Fruit fly (Drosophila melanogaster) whole organism, embryonic: ENCODE data around the gene CG1575.

Experiments used
- BEAF-32 ChIP-seq: fragments of 200-800 bp; sonication (Bioruptor generic); optimal IDR thresholded peaks from 3 replicates; lab custom pipeline; 2017; ENCODE audit warnings: missing biosample characterization, missing genetic modification characterization, mild to moderate bottlenecking, moderate library complexity, missing genetic modification reagents
- CG10147 ChIP-seq: fragments of 200-800 bp; sonication (Bioruptor generic); optimal IDR thresholded peaks from 2 replicates; lab custom pipeline; 2019; ENCODE audit warnings: missing biosample characterization, mild to moderate bottlenecking, missing genetic modification characterization, moderate library complexity
- CG10209 ChIP-seq: fragments of 200-800 bp; sonication (Bioruptor generic); optimal IDR thresholded peaks from 3 replicates; lab custom pipeline; 2017; ENCODE audit warnings: missing biosample characterization, mild to moderate bottlenecking, missing genetic modification characterization, missing genetic modification reagents
- CG10431 ChIP-seq: fragments of 200-800 bp; sonication (Bioruptor generic); optimal IDR thresholded peaks from 3 replicates; lab custom pipeline; 2018; ENCODE audit warnings: missing biosample characterization, mild to moderate bottlenecking, missing genetic modification characterization
- CG11093 ChIP-seq: fragments of 200-800 bp; sonication (Bioruptor generic); IDR thresholded peaks from 3 replicates; pipeline ENCODE4 v1.3.6; 2022; ENCODE audit warnings: missing biosample characterization, missing genetic modification characterization
- CG11456 ChIP-seq: fragments of 200-800 bp; sonication (Bioruptor generic); IDR thresholded peaks from 3 replicates; pipeline ENCODE4 v1.3.6; 2022; ENCODE audit warnings: missing biosample characterization, missing genetic modification characterization
- CG14014 ChIP-seq: fragments of 200-800 bp; sonication (Bioruptor generic); IDR thresholded peaks from 2 replicates; pipeline ENCODE4 v1.3.6; 2022; ENCODE audit warnings: missing biosample characterization, missing genetic modification characterization
- CG14050 ChIP-seq: fragments of 200-800 bp; sonication (Bioruptor generic); IDR thresholded peaks from 3 replicates; pipeline ENCODE4 v1.3.6; 2022; ENCODE audit warnings: missing biosample characterization, missing genetic modification characterization
- CG15269 ChIP-seq: fragments of 200-800 bp; sonication (Bioruptor generic); optimal IDR thresholded peaks from 2 replicates; lab custom pipeline; 2018; ENCODE audit warnings: missing biosample characterization, mild to moderate bottlenecking, missing genetic modification characterization, moderate library complexity
- CG17802 ChIP-seq: fragments of 200-800 bp; sonication (Bioruptor generic); optimal IDR thresholded peaks from 2 replicates; lab custom pipeline; 2018; ENCODE audit warnings: missing biosample characterization, mild to moderate bottlenecking, missing genetic modification characterization, moderate library complexity
- CG2678 ChIP-seq: fragments of 200-800 bp; sonication (Bioruptor generic); optimal IDR thresholded peaks from 3 replicates; lab custom pipeline; 2019; ENCODE audit warnings: missing biosample characterization, mild to moderate bottlenecking, missing genetic modification characterization, moderate library complexity
- CG34422 ChIP-seq: fragments of 200-800 bp; sonication (Bioruptor generic); IDR thresholded peaks from 3 replicates; pipeline ENCODE4 v1.3.6; 2022; ENCODE audit warnings: missing biosample characterization, missing genetic modification characterization
- CG4282 ChIP-seq: fragments of 200-800 bp; sonication (Bioruptor generic); optimal IDR thresholded peaks from 2 replicates; lab custom pipeline; 2016; ENCODE audit warnings: missing biosample characterization, missing genetic modification characterization
- CG6272 ChIP-seq: fragments of 200-800 bp; sonication (Bioruptor generic); IDR thresholded peaks from 2 replicates; pipeline ENCODE4 v1.3.6; 2022; ENCODE audit warnings: missing biosample characterization, missing genetic modification characterization
- CG7745 ChIP-seq: fragments of 200-800 bp; sonication (Bioruptor generic); optimal IDR thresholded peaks from 2 replicates; lab custom pipeline; 2018; ENCODE audit warnings: missing biosample characterization, mild to moderate bottlenecking, missing genetic modification characterization, moderate library complexity
- CG9797 ChIP-seq: fragments of 200-800 bp; sonication (Bioruptor generic); optimal IDR thresholded peaks from 3 replicates; lab custom pipeline; 2018; ENCODE audit warnings: missing biosample characterization, mild to moderate bottlenecking, missing genetic modification characterization
- CoRest ChIP-seq: fragments of 200-800 bp; sonication (Bioruptor generic); optimal IDR thresholded peaks from 3 replicates; lab custom pipeline; 2018; ENCODE audit warnings: missing biosample characterization, mild to moderate bottlenecking, missing genetic modification characterization, moderate library complexity
- Doc2 ChIP-seq: fragments of 200-800 bp; sonication (Bioruptor generic); IDR thresholded peaks from 2 replicates; pipeline ENCODE4 v1.3.6; 2022; ENCODE audit warnings: missing biosample characterization, missing genetic modification characterization
- Doc3 ChIP-seq: fragments of 200-800 bp; sonication (Bioruptor generic); IDR thresholded peaks from 3 replicates; pipeline ENCODE4 v1.3.6; 2022; ENCODE audit warnings: missing biosample characterization, missing genetic modification characterization; ENCODE audit not compliant: partially characterized antibody
- Hsf ChIP-seq: fragments of 200-800 bp; sonication (Bioruptor generic); optimal IDR thresholded peaks from 3 replicates; lab custom pipeline; 2016; ENCODE audit warnings: missing biosample characterization, missing genetic modification characterization
- Jarid2 ChIP-seq: fragments of 200-800 bp; sonication (Bioruptor generic); optimal IDR thresholded peaks from 3 replicates; lab custom pipeline; 2017; ENCODE audit warnings: mild to moderate bottlenecking, missing biosample characterization, missing genetic modification reagents, missing genetic modification characterization
- Lhr ChIP-seq: fragments of 200-800 bp; sonication (Bioruptor generic); optimal IDR thresholded peaks from 3 replicates; lab custom pipeline; 2017; ENCODE audit warnings: mild to moderate bottlenecking, missing biosample characterization, missing genetic modification reagents, missing genetic modification characterization
- MESR4 ChIP-seq: fragments of 200-800 bp; sonication (Bioruptor generic); optimal IDR thresholded peaks from 2 replicates; lab custom pipeline; 2018; ENCODE audit warnings: missing biosample characterization, mild to moderate bottlenecking, missing genetic modification characterization, moderate library complexity
- Poxn ChIP-seq: fragments of 200-800 bp; sonication (Bioruptor generic); IDR thresholded peaks from 2 replicates; pipeline ENCODE4 v1.3.6; 2022; ENCODE audit warnings: missing biosample characterization, missing genetic modification characterization
- Sin3A ChIP-seq: fragments of >200 bp; optimal IDR thresholded peaks from 2 replicates; lab custom pipeline; 2018
- TFAM ChIP-seq: fragments of 200-800 bp; sonication (Bioruptor generic); optimal IDR thresholded peaks from 2 replicates; lab custom pipeline; 2017; ENCODE audit warnings: missing biosample characterization, missing genetic modification characterization, inconsistent platforms
- Vsx1 ChIP-seq: fragments of 200-800 bp; sonication (Bioruptor generic); optimal IDR thresholded peaks from 2 replicates; lab custom pipeline; 2017; ENCODE audit warnings: missing biosample characterization, mild to moderate bottlenecking, missing genetic modification characterization, missing genetic modification reagents
- btn ChIP-seq: fragments of 200-800 bp; sonication (Bioruptor generic); optimal IDR thresholded peaks from 2 replicates; lab custom pipeline; 2016; ENCODE audit warnings: missing biosample characterization, missing genetic modification characterization
- chinmo ChIP-seq: fragments of 200-800 bp; sonication (Bioruptor generic); IDR thresholded peaks from 4 replicates; pipeline ENCODE4 v1.3.6; 2022; ENCODE audit warnings: missing biosample characterization, missing genetic modification characterization; ENCODE audit not compliant: partially characterized antibody
- dan ChIP-seq: fragments of 200-800 bp; sonication (Bioruptor generic); IDR thresholded peaks from 2 replicates; pipeline ENCODE4 v1.3.6; 2022; ENCODE audit warnings: missing biosample characterization, missing genetic modification characterization
- disco-r ChIP-seq: fragments of 200-800 bp; sonication (Bioruptor generic); optimal IDR thresholded peaks from 2 replicates; lab custom pipeline; 2016; ENCODE audit warnings: missing biosample characterization, missing genetic modification characterization
- dmrt99B ChIP-seq: fragments of 200-800 bp; sonication (Bioruptor generic); optimal IDR thresholded peaks from 2 replicates; lab custom pipeline; 2018; ENCODE audit warnings: missing biosample characterization, mild to moderate bottlenecking, missing genetic modification characterization, moderate library complexity
- gt ChIP-seq: fragments of 200-800 bp; sonication (Bioruptor generic); IDR thresholded peaks from 2 replicates; pipeline ENCODE4 v1.3.6; 2022; ENCODE audit warnings: missing biosample characterization, missing genetic modification characterization
- hb ChIP-seq: fragments of 200-800 bp; sonication (Bioruptor generic); IDR thresholded peaks from 3 replicates; pipeline ENCODE4 v1.3.6; 2022; ENCODE audit warnings: missing biosample characterization, missing genetic modification characterization; ENCODE audit not compliant: partially characterized antibody
- insv ChIP-seq, 2 experiments: fragments of 200-800 bp; sonication (Bioruptor generic); optimal IDR thresholded peaks; 3 replicates each; lab custom pipeline; 2016 to 2018; ENCODE audit warnings: missing biosample characterization in 2 of 2, missing genetic modification characterization in 2 of 2
- mirr ChIP-seq: fragments of 200-800 bp; sonication (Bioruptor generic); optimal IDR thresholded peaks from 3 replicates; lab custom pipeline; 2018; ENCODE audit warnings: missing biosample characterization, mild to moderate bottlenecking, missing genetic modification characterization
- nom ChIP-seq: fragments of 200-800 bp; sonication (Bioruptor generic); optimal IDR thresholded peaks from 2 replicates; lab custom pipeline; 2017; ENCODE audit warnings: missing biosample characterization, missing genetic modification characterization, mild to moderate bottlenecking, moderate library complexity, missing genetic modification reagents
- p53 ChIP-seq: fragments of 200-800 bp; sonication (Bioruptor generic); optimal IDR thresholded peaks from 2 replicates; lab custom pipeline; 2016; ENCODE audit warnings: missing biosample characterization, missing genetic modification characterization
- pb ChIP-seq: fragments of 200-800 bp; sonication (Bioruptor generic); optimal IDR thresholded peaks from 3 replicates; lab custom pipeline; 2016; ENCODE audit warnings: missing biosample characterization, missing genetic modification characterization
- pita ChIP-seq: fragments of 200-800 bp; sonication (Bioruptor generic); optimal IDR thresholded peaks from 2 replicates; lab custom pipeline; 2017; ENCODE audit warnings: missing biosample characterization, mild to moderate bottlenecking, missing genetic modification characterization
- prd ChIP-seq, 3 experiments: fragments of >200 bp in 2 of 3; fragments of 200-800 bp in 1 of 3; sonication (Bioruptor generic) in 1 of 3; optimal IDR thresholded peaks in 2 of 3; IDR thresholded peaks in 1 of 3; 2 replicates in 2 of 3; 3 replicates in 1 of 3; pipeline versions ENCODE4 v1.3.6 to Lab custom; 2017 to 2022; ENCODE audit warnings: missing biosample characterization in 1 of 3, missing genetic modification characterization in 1 of 3
- pzg ChIP-seq: fragments of 200-800 bp; sonication (Bioruptor generic); optimal IDR thresholded peaks from 3 replicates; lab custom pipeline; 2018; ENCODE audit warnings: missing biosample characterization, mild to moderate bottlenecking, missing genetic modification characterization, moderate library complexity
- repo ChIP-seq: fragments of 200-800 bp; sonication (Bioruptor generic); optimal IDR thresholded peaks from 2 replicates; lab custom pipeline; 2016; ENCODE audit warnings: missing biosample characterization, missing genetic modification characterization
- sima ChIP-seq: fragments of 200-800 bp; sonication (Bioruptor generic); optimal IDR thresholded peaks from 2 replicates; lab custom pipeline; 2016; ENCODE audit warnings: missing biosample characterization, missing genetic modification characterization
- toy ChIP-seq: fragments of 200-800 bp; sonication (Bioruptor generic); IDR thresholded peaks from 2 replicates; pipeline ENCODE4 v1.3.6; 2022; ENCODE audit warnings: missing biosample characterization, missing genetic modification characterization
- trem ChIP-seq: fragments of 200-800 bp; optimal IDR thresholded peaks from 3 replicates; lab custom pipeline; 2019; ENCODE audit warnings: missing biosample characterization, mild to moderate bottlenecking, missing genetic modification characterization, moderate library complexity
- vnd ChIP-seq: fragments of 200-800 bp; sonication (Bioruptor generic); IDR thresholded peaks from 3 replicates; pipeline ENCODE4 v1.3.6; 2022; ENCODE audit warnings: missing biosample characterization, missing genetic modification characterization; ENCODE audit not compliant: partially characterized antibody
- zen2 ChIP-seq: fragments of 200-800 bp; sonication (Bioruptor generic); IDR thresholded peaks from 3 replicates; pipeline ENCODE4 v1.3.6; 2022; ENCODE audit warnings: missing biosample characterization, missing genetic modification characterization; ENCODE audit not compliant: partially characterized antibody
- zfh2 ChIP-seq: fragments of 200-800 bp; sonication (Bioruptor generic); optimal IDR thresholded peaks from 2 replicates; lab custom pipeline; 2016; ENCODE audit warnings: missing biosample characterization, missing genetic modification characterization

The CG1575 gene

dm6 chrX:8141353-8142066 lies 24.7 kb downstream of the CG1575 start (continued):
- TF ChIP-seq CG11456 (GFP tag; lab: Robert Waterston, UW) (no peak), Hsf (GFP tag; lab: Kevin White, UChicago) (peak; percentile 27), CG10431 (GFP tag; lab: Kevin White, UChicago) (no peak), Sin3A (lab: Kevin White, UChicago) (no peak), Lhr (GFP tag; lab: Kevin White, UChicago) (no peak), Poxn (GFP tag; lab: Robert Waterston, UW) (no peak), mirr (GFP tag; lab: Kevin White, UChicago) (peak; percentile 3), pzg (GFP tag; lab: Kevin White, UChicago) (no peak), CG11093 (GFP tag; lab: Robert Waterston, UW) (no peak), CG17802 (tag; lab: Kevin White, UChicago) (no peak), insv (GFP tag; optimal IDR thresholded peaks at IDR 0.05; lab: Kevin White, UChicago) (no peak), pita (GFP tag; lab: Kevin White, UChicago) (no peak), vnd (GFP tag; lab: Robert Waterston, UW) (no peak), CG2678 (tag; lab: Kevin White, UChicago) (peak; percentile 39), toy (GFP tag; lab: Robert Waterston, UW) (no peak), zfh2 (GFP tag; lab: Kevin White, UChicago) (peak; percentile 24), CG14014 (GFP tag; lab: Robert Waterston, UW) (no peak), CG15269 (peak; percentile 3), TFAM (GFP tag; lab: Kevin White, UChicago) (no peak), CG7745 (tag; lab: Kevin White, UChicago) (no peak), repo (GFP tag; lab: Kevin White, UChicago) (no peak), Doc2 (GFP tag; lab: Robert Waterston, UW) (no peak), BEAF-32 (GFP tag; lab: Kevin White, UChicago) (no peak), CG6272 (GFP tag; lab: Robert Waterston, UW) (no peak), CG4282 (no peak), Doc3 (GFP tag; lab: Robert Waterston, UW) (no peak), dmrt99B (tag; lab: Kevin White, UChicago) (peak; percentile 24), CG10147 (GFP tag; lab: Kevin White, UChicago) (no peak), zen2 (GFP tag; lab: Robert Waterston, UW) (no peak), CoRest (tag; lab: Kevin White, UChicago) (no peak), chinmo (GFP tag; lab: Robert Waterston, UW) (0 out of 4 replicates have a peak, but pooled peaks have one; percentile 61), trem (tag; lab: Kevin White, UChicago) (no peak), nom (GFP tag; lab: Kevin White, UChicago) (peak; percentile 43), CG10209 (GFP tag; lab: Kevin White, UChicago) (peak; percentile 22), prd (optimal IDR thresholded peaks at IDR 0.05; lab: Kevin White, UChicago) (no peak), prd (GFP tag; IDR thresholded peaks at IDR 0.05; lab: Robert Waterston, UW) (peak; percentile 44; the same call in 1 of the 3 replicates), p53 (GFP tag; lab: Kevin White, UChicago) (no peak), gt (GFP tag; lab: Robert Waterston, UW) (no peak), MESR4 (GFP tag; lab: Kevin White, UChicago) (peak; percentile 69), Vsx1 (GFP tag; lab: Kevin White, UChicago) (no peak), CG14050 (no peak), CG34422 (GFP tag; lab: Robert Waterston, UW) (peak; percentile 77; the same call in 2 of the 3 replicates), disco-r (GFP tag; lab: Kevin White, UChicago) (no peak), pb (GFP tag; lab: Kevin White, UChicago) (no peak), CG9797 (GFP tag; lab: Kevin White, UChicago) (no peak), dan (GFP tag; lab: Robert Waterston, UW) (no peak), btn (GFP tag; lab: Kevin White, UChicago) (no peak), sima (GFP tag; lab: Kevin White, UChicago) (no peak), hb (GFP tag; lab: Robert Waterston, UW) (no peak), Jarid2 (GFP tag; lab: Kevin White, UChicago) (no peak)
